Worm (Caenorhabditis elegans): Measurements from ENCODE around the gene B0222.1.

Gene B0222.1

DNA sequence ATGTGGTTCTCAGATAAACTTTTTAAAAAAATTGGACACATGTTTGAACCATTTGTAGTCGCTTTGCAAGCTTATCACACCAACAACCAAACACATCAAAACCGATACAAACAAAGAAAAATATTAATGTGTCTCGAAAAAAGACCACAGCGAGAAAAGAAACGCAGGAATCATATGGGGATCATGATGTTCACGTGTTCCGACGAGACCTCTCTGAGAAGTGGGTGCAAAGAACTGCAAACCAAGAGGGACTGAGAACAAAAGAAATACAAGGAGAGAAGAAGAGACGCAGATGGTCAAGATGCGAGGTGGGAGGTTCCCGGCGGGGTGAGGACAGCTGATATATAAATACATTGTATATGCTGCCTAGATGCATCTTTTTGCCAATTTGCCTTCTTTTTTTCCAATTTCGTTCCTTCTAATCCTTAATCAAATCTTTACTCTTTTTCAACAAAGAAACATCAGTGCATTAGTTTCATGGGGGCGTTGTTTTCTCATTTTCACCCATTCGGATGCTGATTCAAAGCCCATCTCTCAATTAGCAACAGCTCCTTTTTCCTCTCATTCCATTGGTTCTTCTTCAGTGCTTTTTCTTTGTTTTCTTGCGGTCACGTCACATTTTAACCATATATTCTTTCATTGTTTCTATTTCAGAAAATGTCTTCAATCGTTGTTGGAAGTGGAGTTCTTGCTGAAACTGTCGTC is 38.3 kb upstream of the B0222.1 start, which contains the start of gene F21C10.10 (continued):
- TF ChIP-seq dsc-1 (tag; optimal IDR thresholded peaks at IDR 0.05) (peak; percentile 21), xbp-1 (tag; optimal IDR thresholded peaks at IDR 0.05) (peak; percentile 53), isw-1 (GFP tag; IDR thresholded peaks at IDR 0.05) (no peak), snpc-4 (tag; optimal IDR thresholded peaks at IDR 0.05) (peak; percentile 67), alr-1 (tag; optimal IDR thresholded peaks at IDR 0.05; ENCODE audit: borderline replicate concordance) (no peak), ceh-88 (GFP tag; IDR thresholded peaks at IDR 0.05) (no peak), sox-4 (tag; optimal IDR thresholded peaks at IDR 0.05) (no peak), unc-86 (tag; optimal IDR thresholded peaks at IDR 0.05) (no peak), tbx-2 (tag; optimal IDR thresholded peaks at IDR 0.05) (peak; percentile 86), unc-30 (tag; optimal IDR thresholded peaks at IDR 0.05) (no peak), C34B4.2 (tag; optimal IDR thresholded peaks at IDR 0.05) (no peak), pqm-1 (tag; optimal IDR thresholded peaks at IDR 0.05) (no peak), ces-1 (GFP tag; optimal IDR thresholded peaks at IDR 0.05) (no peak), lin-39 (tag; optimal IDR thresholded peaks at IDR 0.05) (no peak), pag-3 (tag; optimal IDR thresholded peaks at IDR 0.05; ENCODE audit: borderline replicate concordance, insufficient read depth) (no peak), unc-130 (tag; optimal IDR thresholded peaks at IDR 0.05) (peak; percentile 9), nhr-20 (tag; optimal IDR thresholded peaks at IDR 0.05) (peak; percentile 97), hlh-4 (tag; optimal IDR thresholded peaks at IDR 0.05) (no peak), unc-62 (GFP tag; optimal IDR thresholded peaks at IDR 0.05) (no peak), tlp-1 (tag; optimal IDR thresholded peaks at IDR 0.05) (no peak), lin-35 (GFP tag; optimal IDR thresholded peaks at IDR 0.05) (peak; percentile 58 to 87), nhr-76 (tag; optimal IDR thresholded peaks at IDR 0.05) (no peak), egl-27 (tag; optimal IDR thresholded peaks at IDR 0.05) (peak; percentile 33 to 39), nhr-47 (tag; optimal IDR thresholded peaks at IDR 0.05) (peak; percentile 70), jun-1 (tag; optimal IDR thresholded peaks at IDR 0.05) (peak; percentile 41), nhr-90 (tag; optimal IDR thresholded peaks at IDR 0.05; ENCODE audit: poor library complexity) (peak; percentile 84), zip-4 (GFP tag; optimal IDR thresholded peaks at IDR 0.05) (no peak), fkh-4 (tag; optimal IDR thresholded peaks at IDR 0.05; ENCODE audit: borderline replicate concordance) (no peak), skn-1 (tag; optimal IDR thresholded peaks at IDR 0.05) (peak; percentile 77), ztf-11 (tag; optimal IDR thresholded peaks at IDR 0.05) (no peak), nhr-85 (tag) (peak; percentile 99), mdl-1 (tag; optimal IDR thresholded peaks at IDR 0.05) (peak in 1 of 2 experiments; percentile 98), fos-1 (tag; optimal IDR thresholded peaks at IDR 0.05) (no peak), vab-15 (tag; optimal IDR thresholded peaks at IDR 0.05) (no peak), nhr-71 (tag; optimal IDR thresholded peaks at IDR 0.05) (peak; percentile 94), nhr-77 (tag; optimal IDR thresholded peaks at IDR 0.05) (peak; percentile 36), elt-3 (tag; optimal IDR thresholded peaks at IDR 0.05) (peak in 3 of 6 experiments; percentile 59 to 91 (median 81)), fkh-8 (tag; optimal IDR thresholded peaks at IDR 0.05) (no peak), nhr-84 (tag; optimal IDR thresholded peaks at IDR 0.05) (no peak), swsn-7 (tag; optimal IDR thresholded peaks at IDR 0.05) (peak; percentile 62), nhr-28 (tag; optimal IDR thresholded peaks at IDR 0.05) (no peak), ceh-8 (GFP tag; optimal IDR thresholded peaks at IDR 0.05) (no peak), mep-1 (tag; optimal IDR thresholded peaks at IDR 0.05) (peak; percentile 87), hlh-17 (GFP tag; optimal IDR thresholded peaks at IDR 0.05; ENCODE audit: borderline replicate concordance) (no peak), lsy-2 (tag; optimal IDR thresholded peaks at IDR 0.05) (peak; percentile 70 to 74), elt-2 (tag; optimal IDR thresholded peaks at IDR 0.05) (peak; percentile 83)
